Worm (Caenorhabditis elegans) whole organism, L1 larva: ENCODE data around the gene micu-1.

ENCODE experiments used
- ama-1 ChIP-seq: fragments of 150-350 bp; optimal IDR thresholded peaks from 2 replicates; lab custom pipeline; 2014
- egl-27 ChIP-seq, 2 experiments: fragments of 150-350 bp in 1 of 2; sonication (generic microtip); optimal IDR thresholded peaks; 3 replicates each; lab custom pipeline; 2017 to 2018; ENCODE audit warnings: missing biosample characterization in 2 of 2, missing genetic modification characterization in 2 of 2, missing genetic modification reagents in 2 of 2
- nhr-11 ChIP-seq: fragments of 150-350 bp; optimal IDR thresholded peaks from 2 replicates; lab custom pipeline; 2014; ENCODE audit warnings: missing biosample characterization, missing genetic modification characterization
- skn-1 ChIP-seq: fragments of 150-350 bp; optimal IDR thresholded peaks from 2 replicates; lab custom pipeline; 2014; ENCODE audit warnings: missing biosample characterization, missing genetic modification characterization
- snpc-4 ChIP-seq: fragments of 150-350 bp; optimal IDR thresholded peaks from 2 replicates; lab custom pipeline; 2014; ENCODE audit warnings: missing biosample characterization, missing genetic modification characterization

DNA sequence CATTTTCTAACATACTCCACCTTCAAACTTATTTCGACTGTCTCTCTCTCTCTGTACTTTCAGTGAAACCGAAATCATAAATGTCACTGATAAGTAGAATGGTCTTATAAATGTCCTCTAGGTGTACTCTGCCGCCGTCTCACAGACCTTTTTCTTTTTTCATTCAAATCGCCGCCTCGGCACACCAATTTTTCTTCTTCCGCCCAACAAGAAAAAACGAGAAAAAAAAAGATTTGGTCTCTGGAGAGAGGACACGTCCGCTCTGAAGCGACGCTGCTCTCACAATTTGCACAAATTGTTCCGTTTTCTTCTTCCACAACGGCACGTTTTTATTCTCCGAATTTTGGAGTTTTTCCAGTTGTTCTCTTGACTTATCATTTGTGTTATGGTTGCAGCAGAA, 15.4 kb downstream of the micu-1 start:
- TF ChIP-seq snpc-4 (tag; lab: Kevin White, UChicago), result no peak
- TF ChIP-seq skn-1 (tag; lab: Kevin White, UChicago), result no peak
- TF ChIP-seq nhr-11 (tag; lab: Kevin White, UChicago), result no peak
- TF ChIP-seq ama-1 (lab: Kevin White, UChicago), result no peak
- TF ChIP-seq egl-27 (tag; optimal IDR thresholded peaks at IDR 0.05; lab: Kevin White, UChicago), result no peak
